Worm (Caenorhabditis elegans) whole organism, young adult: ENCODE data around the gene ccdc-149.

Experiments
- B0019.2 ChIP-seq: fragments of 200-800 bp; sonication (Bioruptor generic); conservative IDR thresholded peaks from 2 replicates; pipeline ENCODE4 v1.3.6; 2022; ENCODE audit warnings: missing genetic modification reagents, missing genetic modification characterization, missing compliant biosample characterization
- B0035.1 ChIP-seq: sonication (generic microtip); optimal IDR thresholded peaks from 2 replicates; lab custom pipeline; 2016; ENCODE audit warnings: missing genetic modification characterization, mild to moderate bottlenecking, missing compliant biosample characterization, missing genotype, missing genetic modification reagents
- B0336.3 ChIP-seq: fragments of 200-800 bp; sonication (Bioruptor generic); IDR thresholded peaks from 2 replicates; pipeline ENCODE4 v1.3.6; 2022; ENCODE audit warnings: missing genetic modification characterization, missing compliant biosample characterization
- C17E4.6 ChIP-seq: fragments of 200-800 bp; sonication (Bioruptor generic); IDR thresholded peaks from 2 replicates; pipeline ENCODE4 v1.3.6; 2022; ENCODE audit warnings: missing genetic modification reagents, missing genetic modification characterization, missing compliant biosample characterization
- F22D6.2 ChIP-seq: sonication (generic microtip); optimal IDR thresholded peaks from 2 replicates; lab custom pipeline; 2016; ENCODE audit warnings: mild to moderate bottlenecking, missing genetic modification characterization, missing compliant biosample characterization
- F37B4.10 ChIP-seq: fragments of 200-800 bp; sonication (Bioruptor generic); IDR thresholded peaks from 2 replicates; pipeline ENCODE4 v1.3.6; 2022; ENCODE audit warnings: missing genetic modification characterization, missing compliant biosample characterization
- F55B11.4 ChIP-seq: sonication (generic microtip); optimal IDR thresholded peaks from 2 replicates; lab custom pipeline; 2016; ENCODE audit warnings: missing compliant biosample characterization, missing genetic modification characterization, borderline replicate concordance; ENCODE audit not compliant: insufficient read depth
- K12H6.12 ChIP-seq: fragments of 200-800 bp; sonication (Bioruptor generic); optimal IDR thresholded peaks from 2 replicates; lab custom pipeline; 2018; ENCODE audit warnings: mild to moderate bottlenecking, missing genetic modification characterization, missing compliant biosample characterization
- Y67H2A.10 ChIP-seq: fragments of 200-800 bp; sonication (Bioruptor generic); conservative IDR thresholded peaks from 2 replicates; pipeline ENCODE4 v1.3.6; 2022; ENCODE audit warnings: missing genetic modification reagents, missing genetic modification characterization, missing compliant biosample characterization
- Y79H2A.3 ChIP-seq: fragments of 200-800 bp; sonication (Bioruptor generic); conservative IDR thresholded peaks from 2 replicates; pipeline ENCODE4 v1.3.6; 2022; ENCODE audit warnings: missing genetic modification reagents, missing genetic modification characterization, missing compliant biosample characterization
- Y95B8A.8 ChIP-seq: fragments of 200-800 bp; sonication (Bioruptor generic); IDR thresholded peaks from 2 replicates; pipeline ENCODE4 v1.3.6; 2022; ENCODE audit warnings: missing genetic modification reagents, missing genetic modification characterization, missing compliant biosample characterization
- ama-1 ChIP-seq, 3 experiments: fragments of 150-350 bp in 1 of 3; sonication (generic microtip) in 2 of 3; optimal IDR thresholded peaks; 2 replicates each; lab custom pipeline; 2014 to 2018; ENCODE audit warnings: missing biosample characterization in 2 of 3, missing genetic modification characterization in 2 of 3, missing genetic modification reagents in 2 of 3
- atf-7 ChIP-seq: sonication (generic microtip); optimal IDR thresholded peaks from 2 replicates; lab custom pipeline; 2017; ENCODE audit warnings: mild to moderate bottlenecking, missing genetic modification characterization, missing compliant biosample characterization
- attf-5 ChIP-seq: fragments of 200-800 bp; sonication (Bioruptor generic); optimal IDR thresholded peaks from 2 replicates; lab custom pipeline; 2018; ENCODE audit warnings: mild to moderate bottlenecking, missing genetic modification characterization, missing compliant biosample characterization
- bed-2 ChIP-seq: fragments of 200-800 bp; sonication (Bioruptor generic); IDR thresholded peaks from 2 replicates; pipeline ENCODE4 v1.3.6; 2022; ENCODE audit warnings: missing genetic modification reagents, missing genetic modification characterization, missing compliant biosample characterization
- ccch-3 ChIP-seq: fragments of 200-800 bp; sonication (Bioruptor generic); optimal IDR thresholded peaks from 2 replicates; lab custom pipeline; 2018; ENCODE audit warnings: mild to moderate bottlenecking, missing genetic modification characterization, missing compliant biosample characterization
- ceh-27 ChIP-seq: fragments of 200-800 bp; sonication (Bioruptor generic); optimal IDR thresholded peaks from 2 replicates; lab custom pipeline; 2018; ENCODE audit warnings: mild to moderate bottlenecking, missing genetic modification characterization, moderate library complexity, missing compliant biosample characterization
- chd-7 ChIP-seq: sonication (generic microtip); optimal IDR thresholded peaks from 2 replicates; lab custom pipeline; 2016; ENCODE audit warnings: mild to moderate bottlenecking, missing genetic modification characterization, moderate library complexity, missing compliant biosample characterization
- efl-1 ChIP-seq: fragments of 150-350 bp; optimal IDR thresholded peaks from 2 replicates; lab custom pipeline; 2014; ENCODE audit warnings: missing biosample characterization, missing genetic modification reagents, missing genetic modification characterization
- egl-44 ChIP-seq: fragments of 200-800 bp; sonication (Bioruptor generic); IDR thresholded peaks from 2 replicates; pipeline ENCODE4 v1.3.6; 2022; ENCODE audit warnings: missing genetic modification reagents, missing genetic modification characterization, missing compliant biosample characterization
- ets-4 ChIP-seq: fragments of 200-800 bp; sonication (Bioruptor generic); optimal IDR thresholded peaks from 2 replicates; lab custom pipeline; 2018; ENCODE audit warnings: mild to moderate bottlenecking, missing genetic modification characterization, missing compliant biosample characterization
- him-1 ChIP-seq: sonication (generic microtip); optimal IDR thresholded peaks from 2 replicates; lab custom pipeline; 2016; ENCODE audit warnings: missing genotype, missing genetic modification reagents, missing genetic modification characterization, missing compliant biosample characterization
- hlh-12 ChIP-seq: sonication (generic microtip); optimal IDR thresholded peaks from 2 replicates; lab custom pipeline; 2016; ENCODE audit warnings: missing genetic modification characterization, missing compliant biosample characterization
- hmg-1.2 ChIP-seq: fragments of 200-800 bp; sonication (Bioruptor generic); IDR thresholded peaks from 2 replicates; pipeline ENCODE4 v1.3.6; 2022; ENCODE audit warnings: missing genetic modification reagents, missing genetic modification characterization, missing compliant biosample characterization
- hmg-20 ChIP-seq: fragments of 200-800 bp; sonication (Bioruptor generic); IDR thresholded peaks from 2 replicates; pipeline ENCODE4 v1.3.6; 2022; ENCODE audit warnings: missing genetic modification reagents, missing genetic modification characterization, missing compliant biosample characterization
- lin-26 ChIP-seq: fragments of 200-800 bp; sonication (Bioruptor generic); IDR thresholded peaks from 2 replicates; pipeline ENCODE4 v1.3.6; 2022; ENCODE audit warnings: missing genetic modification reagents, missing genetic modification characterization, missing compliant biosample characterization
- lin-40 ChIP-seq: sonication (generic microtip); optimal IDR thresholded peaks from 2 replicates; lab custom pipeline; 2016; ENCODE audit warnings: missing genetic modification characterization, mild to moderate bottlenecking, missing compliant biosample characterization, missing genotype, missing genetic modification reagents
- lir-1 ChIP-seq: fragments of 200-800 bp; sonication (Bioruptor generic); conservative IDR thresholded peaks from 2 replicates; pipeline ENCODE4 v1.3.6; 2022; ENCODE audit warnings: missing genetic modification reagents, missing genetic modification characterization, missing compliant biosample characterization
- lsy-27 ChIP-seq: sonication (generic microtip); optimal IDR thresholded peaks from 2 replicates; lab custom pipeline; 2017; ENCODE audit warnings: missing genetic modification characterization, mild to moderate bottlenecking, missing compliant biosample characterization, antibody characterized with exemption, missing genotype, borderline replicate concordance; ENCODE audit not compliant: insufficient read depth
- madf-3 ChIP-seq: fragments of 200-800 bp; sonication (Bioruptor generic); IDR thresholded peaks from 2 replicates; pipeline ENCODE4 v1.3.6; 2022; ENCODE audit warnings: missing genetic modification reagents, missing genetic modification characterization, missing compliant biosample characterization
- nfya-1 ChIP-seq: sonication (generic microtip); optimal IDR thresholded peaks from 2 replicates; lab custom pipeline; 2017; ENCODE audit warnings: antibody characterized with exemption, missing compliant biosample characterization, missing genetic modification characterization, borderline replicate concordance; ENCODE audit not compliant: insufficient read depth
- nfyb-1 ChIP-seq: fragments of 200-800 bp; sonication (Bioruptor generic); IDR thresholded peaks from 2 replicates; pipeline ENCODE4 v1.3.6; 2022; ENCODE audit warnings: missing genetic modification reagents, missing genetic modification characterization, missing compliant biosample characterization
- nhr-179 ChIP-seq: sonication (generic microtip); optimal IDR thresholded peaks from 2 replicates; lab custom pipeline; 2016; ENCODE audit warnings: mild to moderate bottlenecking, missing genetic modification characterization, missing compliant biosample characterization
- nhr-90 ChIP-seq: sonication (generic microtip); optimal IDR thresholded peaks from 2 replicates; lab custom pipeline; 2016; ENCODE audit warnings: missing genotype, mild to moderate bottlenecking, missing genetic modification characterization, missing compliant biosample characterization
- pbrm-1 ChIP-seq: fragments of 200-800 bp; sonication (Bioruptor generic); IDR thresholded peaks from 2 replicates; pipeline ENCODE4 v1.3.6; 2022; ENCODE audit warnings: missing genetic modification reagents, missing genetic modification characterization, missing compliant biosample characterization
- pha-4 ChIP-seq: fragments of 150-350 bp; sonication (generic microtip); optimal IDR thresholded peaks from 2 replicates; lab custom pipeline; 2014; ENCODE audit warnings: missing biosample characterization, missing genetic modification reagents, missing genetic modification characterization
- rec-8 ChIP-seq, 2 experiments: sonication (generic microtip); optimal IDR thresholded peaks; 2 replicates each; lab custom pipeline; 2016; ENCODE audit warnings: mild to moderate bottlenecking in 2 of 2, missing genetic modification characterization in 2 of 2, missing genetic modification reagents in 2 of 2, missing genotype in 2 of 2, missing biosample characterization in 1 of 2, missing compliant biosample characterization in 1 of 2, moderate library complexity in 1 of 2
- repo-1 ChIP-seq: sonication (generic microtip); optimal IDR thresholded peaks from 2 replicates; lab custom pipeline; 2017; ENCODE audit warnings: mild to moderate bottlenecking, missing genetic modification characterization, missing compliant biosample characterization
- rpc-1 ChIP-seq, 2 experiments: fragments of 150-350 bp in 1 of 2; sonication (generic microtip) in 1 of 2; optimal IDR thresholded peaks; 2 replicates each; lab custom pipeline; 2014 to 2018; ENCODE audit warnings: missing biosample characterization in 1 of 2, missing genetic modification characterization in 1 of 2, missing genetic modification reagents in 1 of 2, missing genotype in 1 of 2
- sdz-38 ChIP-seq: sonication (generic microtip); optimal IDR thresholded peaks from 2 replicates; lab custom pipeline; 2016; ENCODE audit warnings: missing genotype, missing genetic modification characterization, missing compliant biosample characterization
- somi-1 ChIP-seq: fragments of 200-800 bp; sonication (Bioruptor generic); optimal IDR thresholded peaks from 2 replicates; lab custom pipeline; 2018; ENCODE audit warnings: mild to moderate bottlenecking, missing genetic modification characterization, missing compliant biosample characterization
- sptf-2 ChIP-seq: fragments of 200-800 bp; sonication (Bioruptor generic); optimal IDR thresholded peaks from 2 replicates; lab custom pipeline; 2018; ENCODE audit warnings: mild to moderate bottlenecking, missing genetic modification characterization, missing compliant biosample characterization
- tlf-1 ChIP-seq: fragments of 200-800 bp; sonication (Bioruptor generic); optimal IDR thresholded peaks from 2 replicates; lab custom pipeline; 2018; ENCODE audit warnings: mild to moderate bottlenecking, missing genetic modification characterization, missing compliant biosample characterization
- xnd-1 ChIP-seq: sonication (generic microtip); optimal IDR thresholded peaks from 2 replicates; lab custom pipeline; 2016; ENCODE audit warnings: missing genotype, missing genetic modification reagents, missing genetic modification characterization, missing compliant biosample characterization
- ztf-25 ChIP-seq: fragments of 200-800 bp; sonication (Bioruptor generic); IDR thresholded peaks from 2 replicates; pipeline ENCODE4 v1.3.6; 2022; ENCODE audit warnings: missing genetic modification reagents, missing genetic modification characterization, missing compliant biosample characterization
- ztf-28 ChIP-seq: fragments of 200-800 bp; sonication (Bioruptor generic); IDR thresholded peaks from 2 replicates; pipeline ENCODE4 v1.3.6; 2022; ENCODE audit warnings: missing genetic modification reagents, missing genetic modification characterization, missing compliant biosample characterization
- ztf-3 ChIP-seq: fragments of 200-800 bp; sonication (Bioruptor generic); optimal IDR thresholded peaks from 2 replicates; lab custom pipeline; 2018; ENCODE audit warnings: mild to moderate bottlenecking, missing genetic modification characterization, missing compliant biosample characterization

Gene ccdc-149

ce11 chrX:11522058-11522757 lies 11.0 kb upstream of the ccdc-149 start, which contains the start of gene sdc-2 (continued):
- no peak for TF ChIP-seq bed-2 (GFP tag; lab: Robert Waterston, UW)
- TF ChIP-seq rpc-1 (optimal IDR thresholded peaks at IDR 0.05; lab: Kevin White, UChicago) = no peak
- TF ChIP-seq rpc-1 (tag; optimal IDR thresholded peaks at IDR 0.05; lab: Kevin White, UChicago) = no peak
- TF ChIP-seq ets-4 (GFP tag; lab: Kevin White, UChicago) = no peak
- no peak for TF ChIP-seq chd-7 (tag; lab: Kevin White, UChicago)
- peak; percentile 64 for TF ChIP-seq somi-1 (GFP tag; lab: Kevin White, UChicago)
- TF ChIP-seq ccch-3 (GFP tag; lab: Kevin White, UChicago) = no peak
- no peak for TF ChIP-seq ztf-3 (GFP tag; lab: Kevin White, UChicago)
- no peak for TF ChIP-seq sptf-2 (GFP tag; lab: Kevin White, UChicago)
- no peak for TF ChIP-seq ztf-28
- TF ChIP-seq lsy-27 (tag; lab: Kevin White, UChicago) = no peak
- TF ChIP-seq tlf-1 (GFP tag; lab: Kevin White, UChicago) = peak; percentile 69
- TF ChIP-seq attf-5 (GFP tag; lab: Kevin White, UChicago) = peak; percentile 20
- TF ChIP-seq sdz-38 (tag; lab: Kevin White, UChicago) = no peak
- TF ChIP-seq nhr-179 = no peak
- no peak for TF ChIP-seq ztf-25
- TF ChIP-seq Y67H2A.10 = no peak
- no peak for TF ChIP-seq pha-4 (tag; lab: Kevin White, UChicago)
- TF ChIP-seq ama-1 (optimal IDR thresholded peaks at IDR 0.05; lab: Kevin White, UChicago) = no peak
- TF ChIP-seq ama-1 (GFP tag; optimal IDR thresholded peaks at IDR 0.05; lab: Kevin White, UChicago) = no peak
- TF ChIP-seq Y79H2A.3 (GFP tag; lab: Robert Waterston, UW) = no peak
- TF ChIP-seq nfya-1 = no peak
- no peak for TF ChIP-seq egl-44 (GFP tag; lab: Robert Waterston, UW)
- TF ChIP-seq rec-8 (tag; optimal IDR thresholded peaks at IDR 0.05; lab: Kevin White, UChicago) = no peak
- no peak for TF ChIP-seq hlh-12 (tag; lab: Kevin White, UChicago)
- TF ChIP-seq lin-26 = no peak
- TF ChIP-seq pbrm-1 = no peak
- TF ChIP-seq him-1 = no peak
- peak; percentile 74 for TF ChIP-seq hmg-1.2 (GFP tag; lab: Robert Waterston, UW)
- TF ChIP-seq K12H6.12 (tag; lab: Kevin White, UChicago) = peak; percentile 37
- TF ChIP-seq C17E4.6 = no peak
- peak; percentile 45 for TF ChIP-seq ceh-27 (GFP tag; lab: Kevin White, UChicago)
- TF ChIP-seq B0035.1 = no peak
- TF ChIP-seq atf-7 (tag; lab: Kevin White, UChicago) = no peak
- peak; percentile 91 for TF ChIP-seq lin-40 (tag; lab: Kevin White, UChicago)
- TF ChIP-seq F55B11.4 (tag; lab: Kevin White, UChicago) = no peak
- no peak for TF ChIP-seq xnd-1 (tag; lab: Kevin White, UChicago)
- TF ChIP-seq madf-3 (GFP tag; lab: Robert Waterston, UW) = no peak
- TF ChIP-seq nfyb-1 (GFP tag; lab: Robert Waterston, UW) = peak; percentile 61; the same call in 1 of the 2 replicates
- TF ChIP-seq Y95B8A.8 = no peak
- TF ChIP-seq hmg-20 (GFP tag; lab: Robert Waterston, UW) = no peak
- TF ChIP-seq nhr-90 = no peak
- TF ChIP-seq lir-1 (GFP tag; lab: Robert Waterston, UW) = 0 out of 2 replicates have a peak, but pooled peaks have one; percentile 18
- no peak for TF ChIP-seq F37B4.10 (GFP tag; lab: Robert Waterston, UW)
- TF ChIP-seq B0336.3 (GFP tag; lab: Robert Waterston, UW) = peak; percentile 66
- no peak for TF ChIP-seq F22D6.2 (tag; lab: Kevin White, UChicago)
- TF ChIP-seq B0019.2 (GFP tag; lab: Robert Waterston, UW) = no peak
- peak; percentile 63 for TF ChIP-seq repo-1 (tag; lab: Kevin White, UChicago)
- TF ChIP-seq efl-1 (GFP tag; lab: Kevin White, UChicago) = no peak
